Worm (Caenorhabditis elegans) whole organism, young adult: ENCODE measurements around the gene F58B6.1.

Experiments used
- F39B2.1 ChIP-seq: fragments of 200-800 bp; sonication (Bioruptor generic); IDR thresholded peaks from 2 replicates; pipeline ENCODE4 v1.3.6; 2022; ENCODE audit warnings: missing genetic modification reagents, missing genetic modification characterization, missing compliant biosample characterization
- snpc-4 ChIP-seq, 5 experiments: fragments of 150-350 bp in 1 of 5; sonication (generic microtip) in 4 of 5; optimal IDR thresholded peaks; 2 replicates each; lab custom pipeline; 2014 to 2018; ENCODE audit warnings: missing genetic modification characterization in 5 of 5, missing biosample characterization in 3 of 5, antibody characterized with exemption in 2 of 5, mild to moderate bottlenecking in 2 of 5, missing compliant biosample characterization in 2 of 5, missing genotype in 2 of 5, moderate library complexity in 2 of 5, missing genetic modification reagents in 1 of 5
- unc-130 ChIP-seq: sonication (generic microtip); optimal IDR thresholded peaks from 2 replicates; lab custom pipeline; 2016; ENCODE audit warnings: missing genetic modification reagents, missing genetic modification characterization, missing compliant biosample characterization

DNA sequence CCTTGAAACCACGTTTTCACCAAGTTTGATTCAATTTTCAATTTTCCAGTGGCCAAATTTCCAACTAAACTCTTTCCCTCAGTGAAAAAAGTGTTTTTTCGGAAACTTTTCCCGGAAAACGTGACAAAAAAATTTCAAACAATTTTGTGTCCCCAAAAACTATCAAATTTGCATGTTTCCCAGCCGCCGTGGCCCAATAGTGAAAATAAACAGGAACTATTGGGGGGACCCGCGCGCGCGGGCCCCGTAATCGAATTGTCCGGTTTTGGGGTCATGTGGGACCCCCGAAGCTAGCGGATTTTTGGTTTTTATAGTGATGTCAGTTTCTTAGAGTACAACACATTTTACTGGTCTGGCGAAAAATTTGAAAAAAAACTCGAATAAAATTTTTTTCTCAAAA is 15.8 kb upstream of the F58B6.1 start:
- TF ChIP-seq F39B2.1 (GFP tag; lab: Robert Waterston, UW): no peak
- no peak for TF ChIP-seq unc-130 (GFP tag; lab: Kevin White, UChicago)
- no peak for TF ChIP-seq snpc-4 (GFP tag; optimal IDR thresholded peaks at IDR 0.05; lab: Kevin White, UChicago)
- no peak for TF ChIP-seq snpc-4 (tag; optimal IDR thresholded peaks at IDR 0.05; lab: Kevin White, UChicago)
